Fruit fly (Drosophila melanogaster) whole organism, embryonic: ENCODE data around the gene TTLL4B.

Experiments used
- CG10979 ChIP-seq: fragments of 200-800 bp; sonication (Bioruptor generic); optimal IDR thresholded peaks from 2 replicates; lab custom pipeline; 2018; ENCODE audit warnings: missing biosample characterization, mild to moderate bottlenecking, missing genetic modification characterization, moderate library complexity
- CG15514 ChIP-seq: fragments of 200-800 bp; sonication (Bioruptor generic); optimal IDR thresholded peaks from 3 replicates; lab custom pipeline; 2017; ENCODE audit warnings: missing biosample characterization, missing genetic modification characterization, mild to moderate bottlenecking, moderate library complexity, missing genetic modification reagents
- CG17385 ChIP-seq: fragments of 200-800 bp; sonication (Bioruptor generic); optimal IDR thresholded peaks from 3 replicates; lab custom pipeline; 2018; ENCODE audit warnings: missing biosample characterization, mild to moderate bottlenecking, missing genetic modification characterization
- CG18011 ChIP-seq: fragments of 200-800 bp; sonication (Bioruptor generic); optimal IDR thresholded peaks from 2 replicates; lab custom pipeline; 2017; ENCODE audit warnings: missing biosample characterization, missing genetic modification characterization, mild to moderate bottlenecking, moderate library complexity, missing genotype
- CG2116 ChIP-seq: fragments of 200-800 bp; sonication (Bioruptor generic); optimal IDR thresholded peaks from 3 replicates; lab custom pipeline; 2018; ENCODE audit warnings: missing biosample characterization, mild to moderate bottlenecking, missing genetic modification characterization
- Lpt ChIP-seq: fragments of >200 bp; optimal IDR thresholded peaks from 2 replicates; lab custom pipeline; 2018; ENCODE audit warnings: missing biosample characterization, missing genetic modification characterization
- h ChIP-seq: fragments of >200 bp; optimal IDR thresholded peaks from 2 replicates; lab custom pipeline; 2017
- lilli ChIP-seq: fragments of 200-800 bp; sonication (Bioruptor generic); optimal IDR thresholded peaks from 3 replicates; lab custom pipeline; 2016; ENCODE audit warnings: missing biosample characterization, missing genetic modification characterization
- maf-S ChIP-seq: fragments of 200-800 bp; sonication (Bioruptor generic); optimal IDR thresholded peaks from 2 replicates; lab custom pipeline; 2016; ENCODE audit warnings: missing biosample characterization, missing genetic modification characterization
- repo ChIP-seq: fragments of 200-800 bp; sonication (Bioruptor generic); optimal IDR thresholded peaks from 2 replicates; lab custom pipeline; 2016; ENCODE audit warnings: missing biosample characterization, missing genetic modification characterization

dm6 chr2L:3836440-3836890 lies 26.0 kb upstream of the TTLL4B start, which contains the start of gene slp2:
- TF ChIP-seq repo (GFP tag; lab: Kevin White, UChicago) (no peak), CG15514 (no peak), CG17385 (GFP tag; lab: Kevin White, UChicago) (no peak), CG18011 (GFP tag; lab: Kevin White, UChicago) (no peak), CG10979 (tag; lab: Kevin White, UChicago) (no peak), maf-S (GFP tag; lab: Kevin White, UChicago) (no peak), h (no peak), lilli (no peak), Lpt (no peak), CG2116 (GFP tag; lab: Kevin White, UChicago) (no peak)
